Fruit fly (Drosophila melanogaster) whole organism, embryonic: ENCODE data around the gene Acp26Ab.

ENCODE experiments used
- B-H2 ChIP-seq: fragments of 200-800 bp; sonication (Bioruptor generic); optimal IDR thresholded peaks from 2 replicates; lab custom pipeline; 2018; ENCODE audit warnings: missing biosample characterization, mild to moderate bottlenecking, missing genetic modification characterization
- CG10209 ChIP-seq: fragments of 200-800 bp; sonication (Bioruptor generic); optimal IDR thresholded peaks from 3 replicates; lab custom pipeline; 2017; ENCODE audit warnings: missing biosample characterization, mild to moderate bottlenecking, missing genetic modification characterization, missing genetic modification reagents
- CG10274 ChIP-seq: fragments of 200-800 bp; sonication (Bioruptor generic); optimal IDR thresholded peaks from 3 replicates; lab custom pipeline; 2017; ENCODE audit warnings: missing biosample characterization, mild to moderate bottlenecking, missing genetic modification characterization
- CG10366 ChIP-seq: fragments of 200-800 bp; sonication (Bioruptor generic); IDR thresholded peaks from 2 replicates; pipeline ENCODE4 v1.3.6; 2022; ENCODE audit warnings: missing biosample characterization, missing genetic modification characterization
- CG13624 ChIP-seq: fragments of 200-800 bp; sonication (Bioruptor generic); optimal IDR thresholded peaks from 2 replicates; lab custom pipeline; 2016; ENCODE audit warnings: missing biosample characterization, missing genetic modification characterization
- CG15479 ChIP-seq: fragments of 200-800 bp; sonication (Bioruptor generic); optimal IDR thresholded peaks from 3 replicates; lab custom pipeline; 2019; ENCODE audit warnings: missing biosample characterization, mild to moderate bottlenecking, missing genetic modification characterization, moderate library complexity
- CG15696 ChIP-seq: fragments of 200-800 bp; sonication (Bioruptor generic); optimal IDR thresholded peaks from 2 replicates; lab custom pipeline; 2019; ENCODE audit warnings: missing biosample characterization, mild to moderate bottlenecking, missing genetic modification characterization, moderate library complexity
- CG17385 ChIP-seq: fragments of 200-800 bp; sonication (Bioruptor generic); optimal IDR thresholded peaks from 3 replicates; lab custom pipeline; 2018; ENCODE audit warnings: missing biosample characterization, mild to moderate bottlenecking, missing genetic modification characterization
- CG18476 ChIP-seq: fragments of 200-800 bp; sonication (Bioruptor generic); optimal IDR thresholded peaks from 2 replicates; lab custom pipeline; 2016; ENCODE audit warnings: missing biosample characterization, mild to moderate bottlenecking, missing genetic modification characterization
- CG2875 ChIP-seq: fragments of 200-800 bp; sonication (Bioruptor generic); optimal IDR thresholded peaks from 2 replicates; lab custom pipeline; 2017; ENCODE audit warnings: missing biosample characterization, mild to moderate bottlenecking, missing genetic modification characterization, missing genetic modification reagents
- CG31388 ChIP-seq: fragments of 200-800 bp; sonication (Bioruptor generic); optimal IDR thresholded peaks from 2 replicates; lab custom pipeline; 2016; ENCODE audit warnings: missing biosample characterization, missing genetic modification characterization
- CG32767 ChIP-seq: fragments of 200-800 bp; sonication (Bioruptor generic); IDR thresholded peaks from 2 replicates; pipeline ENCODE4 v1.3.6; 2022; ENCODE audit warnings: missing biosample characterization, missing genetic modification characterization
- CG3838 ChIP-seq: fragments of 200-800 bp; sonication (Bioruptor generic); optimal IDR thresholded peaks from 3 replicates; lab custom pipeline; 2016; ENCODE audit warnings: missing biosample characterization, missing genetic modification characterization
- CG5180 ChIP-seq: fragments of 200-800 bp; sonication (Bioruptor generic); optimal IDR thresholded peaks from 3 replicates; lab custom pipeline; 2017; ENCODE audit warnings: missing biosample characterization, missing genetic modification characterization, mild to moderate bottlenecking, moderate library complexity, missing genetic modification reagents
- CG5245 ChIP-seq: fragments of 200-800 bp; sonication (Bioruptor generic); optimal IDR thresholded peaks from 3 replicates; lab custom pipeline; 2016; ENCODE audit warnings: missing biosample characterization, missing genetic modification characterization
- CG6272 ChIP-seq: fragments of 200-800 bp; sonication (Bioruptor generic); IDR thresholded peaks from 2 replicates; pipeline ENCODE4 v1.3.6; 2022; ENCODE audit warnings: missing biosample characterization, missing genetic modification characterization
- CG6654 ChIP-seq: fragments of 200-800 bp; sonication (Bioruptor generic); optimal IDR thresholded peaks from 2 replicates; lab custom pipeline; 2017; ENCODE audit warnings: missing biosample characterization, mild to moderate bottlenecking, missing genetic modification characterization
- CG7928 ChIP-seq: fragments of 200-800 bp; sonication (Bioruptor generic); optimal IDR thresholded peaks from 2 replicates; lab custom pipeline; 2017; ENCODE audit warnings: missing biosample characterization, mild to moderate bottlenecking, missing genetic modification characterization
- CG9437 ChIP-seq: fragments of 200-800 bp; sonication (Bioruptor generic); optimal IDR thresholded peaks from 2 replicates; lab custom pipeline; 2018; ENCODE audit warnings: missing biosample characterization, mild to moderate bottlenecking, missing genetic modification characterization
- CG9876 ChIP-seq: fragments of 200-800 bp; sonication (Bioruptor generic); optimal IDR thresholded peaks from 2 replicates; lab custom pipeline; 2016; ENCODE audit warnings: missing biosample characterization, missing genetic modification characterization
- D19A ChIP-seq: fragments of 200-800 bp; optimal IDR thresholded peaks from 3 replicates; lab custom pipeline; 2019; ENCODE audit warnings: missing biosample characterization, mild to moderate bottlenecking, missing genetic modification characterization, moderate library complexity
- Drgx ChIP-seq: fragments of 200-800 bp; sonication (Bioruptor generic); IDR thresholded peaks from 2 replicates; pipeline ENCODE4 v1.3.6; 2022; ENCODE audit warnings: missing biosample characterization, missing genetic modification characterization
- E2f2 ChIP-seq: fragments of 200-800 bp; sonication (Bioruptor generic); IDR thresholded peaks from 2 replicates; pipeline ENCODE4 v1.3.6; 2022; ENCODE audit warnings: missing biosample characterization, missing genetic modification characterization
- Ets97D ChIP-seq: fragments of 200-800 bp; sonication (Bioruptor generic); optimal IDR thresholded peaks from 3 replicates; lab custom pipeline; 2016; ENCODE audit warnings: missing biosample characterization, missing genetic modification characterization
- Fer3 ChIP-seq: fragments of 200-800 bp; sonication (Bioruptor generic); optimal IDR thresholded peaks from 2 replicates; lab custom pipeline; 2018; ENCODE audit warnings: missing biosample characterization, mild to moderate bottlenecking, missing genetic modification characterization, moderate library complexity
- Hey ChIP-seq: fragments of 200-800 bp; sonication (Bioruptor generic); optimal IDR thresholded peaks from 3 replicates; lab custom pipeline; 2018; ENCODE audit warnings: missing biosample characterization, mild to moderate bottlenecking, missing genetic modification characterization
- HmgD ChIP-seq: fragments of 200-800 bp; sonication (Bioruptor generic); optimal IDR thresholded peaks from 3 replicates; lab custom pipeline; 2016; ENCODE audit warnings: missing biosample characterization, missing genetic modification characterization
- NC2β ChIP-seq: fragments of 200-800 bp; sonication (Bioruptor generic); optimal IDR thresholded peaks from 2 replicates; lab custom pipeline; 2016; ENCODE audit warnings: missing biosample characterization, missing genetic modification characterization
- NFAT ChIP-seq: fragments of 200-800 bp; sonication (Bioruptor generic); IDR thresholded peaks from 2 replicates; pipeline ENCODE4 v1.3.6; 2022; ENCODE audit warnings: missing biosample characterization, missing genetic modification characterization
- Neu2 ChIP-seq: fragments of 200-800 bp; sonication (Bioruptor generic); optimal IDR thresholded peaks from 3 replicates; lab custom pipeline; 2016; ENCODE audit warnings: missing biosample characterization, missing genetic modification characterization, borderline replicate concordance
- Nf-YA ChIP-seq: fragments of 200-800 bp; sonication (Bioruptor generic); IDR thresholded peaks from 2 replicates; pipeline ENCODE4 v1.3.6; 2022; ENCODE audit warnings: missing biosample characterization, missing genetic modification characterization
- Optix ChIP-seq: fragments of 200-800 bp; sonication (Bioruptor generic); IDR thresholded peaks from 3 replicates; pipeline ENCODE4 v1.3.6; 2022; ENCODE audit warnings: missing biosample characterization, missing genetic modification characterization
- Spps ChIP-seq: fragments of 200-800 bp; sonication (Bioruptor generic); optimal IDR thresholded peaks from 2 replicates; lab custom pipeline; 2018; ENCODE audit warnings: missing biosample characterization, mild to moderate bottlenecking, missing genetic modification characterization
- bab2 ChIP-seq: fragments of 200-800 bp; sonication (Bioruptor generic); optimal IDR thresholded peaks from 2 replicates; lab custom pipeline; 2016; ENCODE audit warnings: missing biosample characterization, missing genetic modification characterization
- caup ChIP-seq: fragments of 200-800 bp; sonication (Bioruptor generic); optimal IDR thresholded peaks from 3 replicates; lab custom pipeline; 2017; ENCODE audit warnings: missing biosample characterization, mild to moderate bottlenecking, missing genetic modification characterization, moderate library complexity; ENCODE audit not compliant: severe bottlenecking
- corto ChIP-seq: fragments of 200-800 bp; sonication (Bioruptor generic); optimal IDR thresholded peaks from 2 replicates; lab custom pipeline; 2016; ENCODE audit warnings: missing biosample characterization, mild to moderate bottlenecking, missing genetic modification characterization, moderate library complexity
- esg ChIP-seq: fragments of 200-800 bp; sonication (Bioruptor generic); conservative IDR thresholded peaks from 2 replicates; pipeline ENCODE4 v1.3.6; 2022; ENCODE audit warnings: missing biosample characterization, missing genetic modification characterization
- grau ChIP-seq: fragments of 200-800 bp; optimal IDR thresholded peaks from 3 replicates; lab custom pipeline; 2019; ENCODE audit warnings: missing biosample characterization, mild to moderate bottlenecking, missing genetic modification characterization, moderate library complexity
- gsb ChIP-seq: fragments of 200-800 bp; sonication (Bioruptor generic); IDR thresholded peaks from 2 replicates; pipeline ENCODE4 v1.3.6; 2022; ENCODE audit warnings: missing biosample characterization, missing genetic modification characterization
- hth ChIP-seq: fragments of >200 bp; optimal IDR thresholded peaks from 2 replicates; lab custom pipeline; 2017; ENCODE audit warnings: inconsistent platforms
- insv ChIP-seq, 2 experiments: fragments of 200-800 bp; sonication (Bioruptor generic); optimal IDR thresholded peaks; 3 replicates each; lab custom pipeline; 2016 to 2018; ENCODE audit warnings: missing biosample characterization in 2 of 2, missing genetic modification characterization in 2 of 2
- jing ChIP-seq: fragments of 200-800 bp; sonication (Bioruptor generic); optimal IDR thresholded peaks from 2 replicates; lab custom pipeline; 2018; ENCODE audit warnings: missing biosample characterization, mild to moderate bottlenecking, missing genetic modification characterization
- luna ChIP-seq: fragments of 200-800 bp; sonication (Bioruptor generic); optimal IDR thresholded peaks from 2 replicates; lab custom pipeline; 2016; ENCODE audit warnings: missing biosample characterization, missing genetic modification characterization
- nom ChIP-seq: fragments of 200-800 bp; sonication (Bioruptor generic); optimal IDR thresholded peaks from 2 replicates; lab custom pipeline; 2017; ENCODE audit warnings: missing biosample characterization, missing genetic modification characterization, mild to moderate bottlenecking, moderate library complexity, missing genetic modification reagents
- odd ChIP-seq: fragments of 200-800 bp; sonication (Bioruptor generic); optimal IDR thresholded peaks from 2 replicates; lab custom pipeline; 2017; ENCODE audit warnings: missing biosample characterization, mild to moderate bottlenecking, missing genetic modification characterization
- phol ChIP-seq: fragments of 200-800 bp; sonication (Bioruptor generic); optimal IDR thresholded peaks from 3 replicates; lab custom pipeline; 2018; ENCODE audit warnings: missing biosample characterization, mild to moderate bottlenecking, missing genetic modification characterization, moderate library complexity
- pum ChIP-seq: fragments of 200-800 bp; sonication (Bioruptor generic); optimal IDR thresholded peaks from 2 replicates; lab custom pipeline; 2016; ENCODE audit warnings: missing biosample characterization, missing genetic modification characterization
- run ChIP-seq: fragments of 200-800 bp; sonication (Bioruptor generic); optimal IDR thresholded peaks from 3 replicates; lab custom pipeline; 2018; ENCODE audit warnings: missing biosample characterization, mild to moderate bottlenecking, missing genetic modification characterization
- scrt ChIP-seq: fragments of 200-800 bp; sonication (Bioruptor generic); optimal IDR thresholded peaks from 2 replicates; lab custom pipeline; 2018; ENCODE audit warnings: missing biosample characterization, mild to moderate bottlenecking, missing genetic modification characterization, moderate library complexity

Gene Acp26Ab

DNA sequence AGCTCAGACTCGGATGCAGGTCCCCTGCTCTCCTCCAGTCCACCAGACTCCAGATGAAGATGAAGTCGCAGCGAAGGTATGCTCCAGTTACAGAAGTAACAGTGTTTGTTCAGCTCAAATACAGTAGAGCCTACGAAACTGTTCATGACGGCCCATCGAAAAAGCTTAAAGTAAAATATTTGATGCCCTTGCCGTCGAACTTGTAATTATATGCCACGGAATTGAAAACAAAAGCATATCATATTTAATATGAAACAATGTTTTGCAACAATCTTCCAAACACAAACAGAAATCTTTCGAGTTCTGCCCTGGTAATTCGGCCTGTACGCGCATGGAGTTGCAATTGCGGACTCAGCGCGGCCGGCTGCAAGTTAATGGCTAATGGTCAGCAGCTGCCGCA, 11.5 kb downstream of the Acp26Ab start (continued):
- TF ChIP-seq Neu2 (GFP tag; lab: Kevin White, UChicago) (no peak), run (tag; lab: Kevin White, UChicago) (no peak), phol (tag; lab: Kevin White, UChicago) (no peak), CG15479 (GFP tag; lab: Kevin White, UChicago) (no peak), CG10209 (GFP tag; lab: Kevin White, UChicago) (no peak), CG9437 (GFP tag; lab: Kevin White, UChicago) (no peak), grau (peak; percentile 57), NFAT (GFP tag; lab: Robert Waterston, UW) (no peak), CG5245 (GFP tag; lab: Kevin White, UChicago) (no peak), CG3838 (GFP tag; lab: Kevin White, UChicago) (no peak), Fer3 (tag; lab: Kevin White, UChicago) (no peak), CG18476 (GFP tag; lab: Kevin White, UChicago) (no peak), bab2 (no peak), Drgx (GFP tag; lab: Robert Waterston, UW) (peak; percentile 33; the same call in 1 of the 2 replicates), CG17385 (GFP tag; lab: Kevin White, UChicago) (no peak), Ets97D (no peak), E2f2 (no peak)

DNA sequence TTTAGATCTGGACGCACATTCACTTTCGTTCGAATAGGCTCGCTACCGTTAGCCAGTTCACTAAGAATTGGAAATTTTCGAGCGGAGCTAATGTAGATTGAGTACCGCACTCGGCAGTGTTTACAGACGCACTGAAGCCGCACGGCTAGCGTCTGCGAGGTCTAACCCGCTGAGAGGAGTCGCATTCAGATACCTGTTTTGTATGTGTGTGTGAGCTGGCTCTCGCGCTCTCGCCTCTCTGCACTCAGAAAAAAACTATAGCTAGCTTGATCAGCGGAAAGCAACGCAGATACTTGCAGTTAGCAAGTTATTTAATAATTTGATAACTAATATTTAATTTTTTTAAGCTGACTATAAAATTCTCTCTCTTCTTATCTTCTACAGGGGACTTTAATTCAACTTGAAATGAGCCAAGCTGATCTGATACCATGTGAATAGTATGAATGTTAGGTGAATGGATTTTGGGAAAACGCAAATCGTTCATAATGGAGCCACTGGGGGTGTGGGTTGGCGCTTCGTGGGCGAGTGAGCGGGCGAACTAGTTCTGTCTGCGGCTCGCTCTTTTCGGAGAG, 13.2 kb downstream of the Acp26Ab start, which contains the start of gene rau:
Gene rau, minus strand, starts transcription at position 136 of the 572 bp plus-strand sequence.
- TF ChIP-seq run (tag; lab: Kevin White, UChicago) (peak; percentile 45), CG6272 (GFP tag; lab: Robert Waterston, UW) (no peak), HmgD (GFP tag; lab: Kevin White, UChicago) (peak; percentile 12), corto (GFP tag; lab: Kevin White, UChicago) (no peak), esg (GFP tag; lab: Robert Waterston, UW) (peak; percentile 55), insv (GFP tag; optimal IDR thresholded peaks at IDR 0.05; lab: Kevin White, UChicago) (peak in 1 of 2 experiments; percentile 88), CG7928 (GFP tag; lab: Kevin White, UChicago) (no peak), hth (no peak), luna (no peak), gsb (GFP tag; lab: Robert Waterston, UW) (peak; percentile 56; the same call in 1 of the 2 replicates), D19A (tag; lab: Kevin White, UChicago) (peak; percentile 73), nom (GFP tag; lab: Kevin White, UChicago) (peak; percentile 65), odd (peak; percentile 78), CG6654 (GFP tag; lab: Kevin White, UChicago) (peak; percentile 26), CG15479 (GFP tag; lab: Kevin White, UChicago) (no peak), jing (GFP tag; lab: Kevin White, UChicago) (peak; percentile 26), CG13624 (no peak), caup (GFP tag; lab: Kevin White, UChicago) (peak; percentile 56), CG31388 (GFP tag; lab: Kevin White, UChicago) (no peak), Optix (GFP tag; lab: Robert Waterston, UW) (no peak; the same call in 1 of the 3 replicates), B-H2 (GFP tag; lab: Kevin White, UChicago) (peak; percentile 65), CG32767 (GFP tag; lab: Robert Waterston, UW) (peak; percentile 55), scrt (GFP tag; lab: Kevin White, UChicago) (peak; percentile 58), CG10209 (GFP tag; lab: Kevin White, UChicago) (peak; percentile 58), Hey (tag; lab: Kevin White, UChicago) (no peak), NC2β (GFP tag; lab: Kevin White, UChicago) (peak; percentile 57), CG10366 (GFP tag; lab: Robert Waterston, UW) (peak; percentile 60), CG15696 (tag; lab: Kevin White, UChicago) (peak; percentile 79), Spps (tag; lab: Kevin White, UChicago) (peak; percentile 66), CG5180 (GFP tag; lab: Kevin White, UChicago) (peak; percentile 67), CG9876 (GFP tag; lab: Kevin White, UChicago) (no peak), CG10274 (GFP tag; lab: Kevin White, UChicago) (no peak), Nf-YA (GFP tag; lab: Robert Waterston, UW) (no peak), pum (GFP tag; lab: Kevin White, UChicago) (no peak), Neu2 (GFP tag; lab: Kevin White, UChicago) (no peak), CG2875 (GFP tag; lab: Kevin White, UChicago) (peak; percentile 71)
